Worm (Caenorhabditis elegans): ENCODE data around the gene sdz-21.

DNA sequence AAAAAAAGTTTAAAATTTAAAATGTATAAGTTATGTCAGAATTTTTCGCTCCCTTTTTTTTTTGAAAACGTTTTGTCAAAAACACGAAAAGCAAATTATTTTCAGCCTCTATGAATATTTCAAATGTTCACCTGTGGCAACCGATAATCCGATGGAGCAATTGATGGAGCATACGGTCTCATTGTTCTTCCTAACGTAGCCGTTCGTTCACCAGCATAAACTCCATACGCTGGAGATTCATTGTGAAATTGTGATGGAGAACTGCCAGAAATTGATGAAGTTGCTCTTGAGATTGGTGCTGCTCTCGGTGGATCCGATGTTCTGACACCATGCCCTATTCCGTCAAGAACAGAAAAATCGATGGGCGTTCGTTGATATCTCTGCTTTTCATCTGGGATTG is 35.0 kb upstream of the sdz-21 start:
- TF ChIP-seq pha-4 (GFP tag; IDR thresholded peaks at IDR 0.05) (no peak), pha-4 (tag; optimal IDR thresholded peaks at IDR 0.05) (no peak), fkh-10 (GFP tag; optimal IDR thresholded peaks at IDR 0.05) (no peak), F26F4.8 (GFP tag; conservative IDR thresholded peaks at IDR 0.05) (no peak), nhr-77 (tag; optimal IDR thresholded peaks at IDR 0.05) (no peak), mdl-1 (tag; optimal IDR thresholded peaks at IDR 0.05) (no peak), dve-1 (tag; optimal IDR thresholded peaks at IDR 0.05; ENCODE audit: insufficient read depth) (no peak), ztf-11 (tag; optimal IDR thresholded peaks at IDR 0.05) (no peak)

Data from whole organism, L4 larva.